Fruit fly (Drosophila melanogaster): ENCODE measurements around the gene CG8945.

Gene CG8945

DNA sequence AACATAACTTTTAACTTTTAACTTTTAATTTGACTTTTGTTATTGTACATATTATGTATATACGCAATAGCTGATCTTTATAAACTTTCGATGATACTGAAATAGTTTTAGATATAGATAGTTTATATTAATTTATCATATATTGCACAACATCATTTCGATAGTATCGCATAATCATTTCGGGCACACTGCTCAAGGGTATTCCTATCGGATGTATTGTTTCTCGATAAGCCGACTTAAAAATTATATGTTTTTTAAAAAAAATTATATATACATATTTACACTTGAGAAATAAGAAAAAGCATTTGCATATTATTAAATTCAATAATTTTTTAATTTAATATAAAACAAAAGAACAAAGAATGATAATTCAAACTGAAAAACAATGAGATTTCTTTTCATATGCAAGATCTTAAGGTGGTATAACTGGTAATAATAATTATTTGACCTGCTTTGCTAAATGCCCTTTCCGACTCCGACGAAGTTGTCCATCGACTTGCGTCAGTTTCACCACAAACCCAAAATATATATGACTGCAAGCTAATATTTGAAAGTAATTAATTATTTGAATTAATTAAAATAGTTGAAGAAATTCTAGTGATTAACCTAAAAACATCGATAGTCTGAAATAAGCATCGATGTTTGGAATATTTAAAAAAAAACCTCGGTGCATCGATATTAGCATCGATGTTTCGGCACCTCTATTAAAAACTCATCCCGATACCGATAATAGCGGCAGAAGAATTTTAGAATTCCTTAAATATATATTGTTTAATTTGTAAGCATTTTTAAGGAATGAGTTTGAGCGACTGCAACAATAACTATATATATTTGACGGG is 9.1 kb downstream of the CG8945 start, which contains the start of gene CG4949 (continued):
- TF ChIP-seq CG13296 (GFP tag; optimal IDR thresholded peaks at IDR 0.05) (no peak), klu (GFP tag; IDR thresholded peaks at IDR 0.05) (no peak), HLH3B (GFP tag; IDR thresholded peaks at IDR 0.05) (no peak), sd (tag; optimal IDR thresholded peaks at IDR 0.05) (no peak), Tbp (GFP tag; optimal IDR thresholded peaks at IDR 0.05) (no peak), h (optimal IDR thresholded peaks at IDR 0.05) (no peak), Med (GFP tag) (peak; percentile 51), hth (optimal IDR thresholded peaks at IDR 0.05) (no peak), crc (GFP tag; optimal IDR thresholded peaks at IDR 0.05) (no peak), Vsx1 (GFP tag; optimal IDR thresholded peaks at IDR 0.05) (no peak), Ravus (GFP tag; IDR thresholded peaks at IDR 0.05) (no peak), Optix (GFP tag; IDR thresholded peaks at IDR 0.05) (no peak), CG2116 (GFP tag; optimal IDR thresholded peaks at IDR 0.05) (peak; percentile 24), aop (GFP tag; IDR thresholded peaks at IDR 0.05) (no peak), CG10959 (GFP tag; IDR thresholded peaks at IDR 0.05) (no peak), zen2 (GFP tag; IDR thresholded peaks at IDR 0.05; ENCODE audit: partially characterized antibody) (peak; percentile 87), ash1 (GFP tag; optimal IDR thresholded peaks at IDR 0.05) (no peak), pnt (GFP tag; optimal IDR thresholded peaks at IDR 0.05) (no peak), wek (GFP tag; optimal IDR thresholded peaks at IDR 0.05) (no peak), CG2875 (GFP tag; optimal IDR thresholded peaks at IDR 0.05) (no peak), gfzf (GFP tag; optimal IDR thresholded peaks at IDR 0.05) (no peak), CG10274 (GFP tag; optimal IDR thresholded peaks at IDR 0.05) (no peak), gsb (GFP tag; IDR thresholded peaks at IDR 0.05) (no peak), BEAF-32 (GFP tag; optimal IDR thresholded peaks at IDR 0.05) (peak; percentile 76), CG12769 (tag; optimal IDR thresholded peaks at IDR 0.05) (no peak), Doc3 (GFP tag; IDR thresholded peaks at IDR 0.05; ENCODE audit: partially characterized antibody) (peak; percentile 77), Dp (GFP tag; optimal IDR thresholded peaks at IDR 0.05) (peak; percentile 29), twi (tag; optimal IDR thresholded peaks at IDR 0.05) (no peak), gt (GFP tag; IDR thresholded peaks at IDR 0.05) (no peak), CG12071 (GFP tag; optimal IDR thresholded peaks at IDR 0.05) (no peak), CG11093 (GFP tag; IDR thresholded peaks at IDR 0.05) (no peak), lmd (GFP tag; IDR thresholded peaks at IDR 0.05) (no peak), zfh1 (GFP tag; IDR thresholded peaks at IDR 0.05) (no peak), CG3065 (GFP tag; optimal IDR thresholded peaks at IDR 0.05) (no peak), Usf (GFP tag; optimal IDR thresholded peaks at IDR 0.05) (no peak), en (GFP tag; optimal IDR thresholded peaks at IDR 0.05) (no peak), NC2α (GFP tag; optimal IDR thresholded peaks at IDR 0.05) (no peak), CG1529 (GFP tag; optimal IDR thresholded peaks at IDR 0.05) (no peak), CG7357 (GFP tag; IDR thresholded peaks at IDR 0.05) (no peak), Bteb2 (GFP tag; optimal IDR thresholded peaks at IDR 0.05) (no peak), CG12155 (GFP tag; optimal IDR thresholded peaks at IDR 0.05) (no peak), onecut (GFP tag; IDR thresholded peaks at IDR 0.05) (no peak), CG33213 (GFP tag; optimal IDR thresholded peaks at IDR 0.05) (no peak), CG11085 (GFP tag; IDR thresholded peaks at IDR 0.05) (no peak), Xrp1 (GFP tag; IDR thresholded peaks at IDR 0.05) (no peak), fd64A (GFP tag; optimal IDR thresholded peaks at IDR 0.05) (no peak), lov (optimal IDR thresholded peaks at IDR 0.05) (no peak), lov (GFP tag; IDR thresholded peaks at IDR 0.05) (no peak), ase (GFP tag; IDR thresholded peaks at IDR 0.05) (no peak), Asciz (GFP tag; optimal IDR thresholded peaks at IDR 0.05) (no peak), CG17359 (tag; optimal IDR thresholded peaks at IDR 0.05) (no peak), CG18764 (GFP tag; optimal IDR thresholded peaks at IDR 0.05) (no peak)
